Worm (Caenorhabditis elegans): ENCODE results near the gene cpr-5.

DNA sequence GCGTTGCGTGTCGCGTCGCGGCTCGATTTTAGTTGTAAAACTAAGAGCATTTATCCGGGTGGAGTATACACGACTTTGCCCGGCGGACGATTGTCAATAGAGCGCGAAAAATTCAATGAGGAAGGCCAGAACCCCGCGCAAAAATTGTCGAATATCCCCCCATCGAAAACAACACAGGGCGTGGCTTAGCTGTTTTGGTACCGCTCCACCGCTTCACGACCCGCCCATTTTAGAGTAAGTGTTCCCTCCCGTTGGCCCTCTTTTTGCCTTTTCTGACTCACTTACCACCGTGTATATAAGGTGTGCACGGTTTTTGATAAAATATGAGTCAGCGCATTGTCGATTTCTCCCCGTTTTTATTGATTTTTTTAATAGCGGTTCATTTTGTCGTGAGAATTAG is 19.6 kb upstream of the cpr-5 start:
- TF ChIP-seq die-1 (tag; optimal IDR thresholded peaks at IDR 0.05) (no peak), F39B2.1 (GFP tag; IDR thresholded peaks at IDR 0.05) (no peak), F55B11.4 (tag; optimal IDR thresholded peaks at IDR 0.05; ENCODE audit: borderline replicate concordance, insufficient read depth) (no peak), F23B12.7 (tag; optimal IDR thresholded peaks at IDR 0.05; ENCODE audit: insufficient read depth) (no peak), dpl-1 (GFP tag; optimal IDR thresholded peaks at IDR 0.05) (no peak), egl-18 (GFP tag; IDR thresholded peaks at IDR 0.05) (0 out of 2 replicates have a peak, but pooled peaks have one; percentile 32), ztf-28 (GFP tag; IDR thresholded peaks at IDR 0.05) (no peak), ZK185.1 (tag; optimal IDR thresholded peaks at IDR 0.05; ENCODE audit: poor library complexity, severe bottlenecking) (no peak)
